Worm (Caenorhabditis elegans) whole organism, mixed stage, embryonic: ENCODE data around the gene nhr-235.

Experiments used
- bed-3 ChIP-seq: fragments of 200-800 bp; sonication (Bioruptor generic); optimal IDR thresholded peaks from 3 replicates; lab custom pipeline; 2018; ENCODE audit warnings: mild to moderate bottlenecking, missing genetic modification characterization, moderate library complexity, missing compliant biosample characterization
- blmp-1 ChIP-seq: fragments of 150-350 bp; optimal IDR thresholded peaks from 2 replicates; lab custom pipeline; 2014; ENCODE audit warnings: missing biosample characterization, missing genetic modification characterization
- ceh-39 ChIP-seq: fragments of 150-350 bp; optimal IDR thresholded peaks from 2 replicates; lab custom pipeline; 2014; ENCODE audit warnings: missing biosample characterization, missing genetic modification characterization
- ceh-43 ChIP-seq: fragments of 200-800 bp; sonication (Bioruptor generic); optimal IDR thresholded peaks from 2 replicates; lab custom pipeline; 2018; ENCODE audit warnings: mild to moderate bottlenecking, missing genetic modification characterization, moderate library complexity, missing compliant biosample characterization
- ceh-83 ChIP-seq: fragments of 200-800 bp; sonication (Bioruptor generic); optimal IDR thresholded peaks from 2 replicates; lab custom pipeline; 2018; ENCODE audit warnings: mild to moderate bottlenecking, missing genetic modification characterization, missing compliant biosample characterization
- ces-1 ChIP-seq: fragments of 150-350 bp; optimal IDR thresholded peaks from 2 replicates; lab custom pipeline; 2014; ENCODE audit warnings: missing biosample characterization, missing genetic modification reagents, missing genetic modification characterization
- cnd-1 ChIP-seq: fragments of 200-800 bp; sonication (Bioruptor generic); optimal IDR thresholded peaks from 2 replicates; lab custom pipeline; 2018; ENCODE audit warnings: mild to moderate bottlenecking, missing genetic modification characterization, missing compliant biosample characterization
- drap-1 ChIP-seq: fragments of 200-800 bp; sonication (Bioruptor generic); optimal IDR thresholded peaks from 3 replicates; lab custom pipeline; 2018; ENCODE audit warnings: mild to moderate bottlenecking, missing genetic modification characterization, missing compliant biosample characterization
- elt-1 ChIP-seq: sonication (generic microtip); optimal IDR thresholded peaks from 2 replicates; lab custom pipeline; 2017; ENCODE audit warnings: missing genetic modification characterization, mild to moderate bottlenecking, missing compliant biosample characterization, antibody characterized with exemption, moderate library complexity, borderline replicate concordance; ENCODE audit not compliant: insufficient read depth
- elt-3 ChIP-seq: fragments of 150-350 bp; optimal IDR thresholded peaks from 2 replicates; lab custom pipeline; 2014; ENCODE audit warnings: missing biosample characterization, missing genetic modification characterization
- flh-1 ChIP-seq: fragments of 200-800 bp; sonication (Bioruptor generic); optimal IDR thresholded peaks from 2 replicates; lab custom pipeline; 2018; ENCODE audit warnings: mild to moderate bottlenecking, missing genetic modification characterization, moderate library complexity, missing compliant biosample characterization
- ham-2 ChIP-seq: fragments of 200-800 bp; sonication (Bioruptor generic); optimal IDR thresholded peaks from 2 replicates; lab custom pipeline; 2018; ENCODE audit warnings: mild to moderate bottlenecking, missing genetic modification characterization, missing compliant biosample characterization
- hlh-1 ChIP-seq: fragments of 150-350 bp; optimal IDR thresholded peaks from 2 replicates; lab custom pipeline; 2014; ENCODE audit warnings: missing biosample characterization, missing genetic modification reagents, missing genetic modification characterization
- lin-13 ChIP-seq: fragments of 150-350 bp; optimal IDR thresholded peaks from 2 replicates; lab custom pipeline; 2014; ENCODE audit warnings: missing biosample characterization, missing genetic modification characterization
- lin-32 ChIP-seq: fragments of 200-800 bp; sonication (Bioruptor generic); optimal IDR thresholded peaks from 2 replicates; lab custom pipeline; 2018; ENCODE audit warnings: mild to moderate bottlenecking, missing genetic modification characterization, missing compliant biosample characterization
- lsy-2 ChIP-seq: fragments of 150-350 bp; optimal IDR thresholded peaks from 2 replicates; lab custom pipeline; 2014; ENCODE audit warnings: missing biosample characterization, missing genetic modification characterization
- mab-5 ChIP-seq: fragments of 150-350 bp; optimal IDR thresholded peaks from 2 replicates; lab custom pipeline; 2014; ENCODE audit warnings: missing biosample characterization, missing genetic modification characterization
- mep-1 ChIP-seq: fragments of 150-350 bp; optimal IDR thresholded peaks from 2 replicates; lab custom pipeline; 2017; ENCODE audit warnings: missing biosample characterization, missing genetic modification reagents, missing genetic modification characterization, inconsistent platforms
- nhr-12 ChIP-seq: fragments of 150-350 bp; optimal IDR thresholded peaks from 2 replicates; lab custom pipeline; 2014; ENCODE audit warnings: missing biosample characterization, missing genetic modification characterization
- nhr-2 ChIP-seq: fragments of 150-350 bp; optimal IDR thresholded peaks from 2 replicates; lab custom pipeline; 2014; ENCODE audit warnings: missing biosample characterization, missing genetic modification characterization
- nhr-237 ChIP-seq: fragments of 150-350 bp; optimal IDR thresholded peaks from 2 replicates; lab custom pipeline; 2014; ENCODE audit warnings: missing biosample characterization, missing genetic modification characterization
- nhr-76 ChIP-seq: sonication (generic microtip); optimal IDR thresholded peaks from 2 replicates; lab custom pipeline; 2017; ENCODE audit warnings: missing biosample characterization, missing genetic modification characterization
- pha-4 ChIP-seq: fragments of 150-350 bp; optimal IDR thresholded peaks from 2 replicates; lab custom pipeline; 2018; ENCODE audit warnings: missing biosample characterization, missing genetic modification reagents, missing genetic modification characterization
- sem-2 ChIP-seq: fragments of 200-800 bp; sonication (Bioruptor generic); optimal IDR thresholded peaks from 2 replicates; lab custom pipeline; 2018; ENCODE audit warnings: mild to moderate bottlenecking, missing genetic modification characterization, missing compliant biosample characterization
- snpc-4 ChIP-seq: fragments of 150-350 bp; optimal IDR thresholded peaks from 2 replicates; lab custom pipeline; 2014; ENCODE audit warnings: missing biosample characterization, missing genetic modification characterization
- sptf-1 ChIP-seq: sonication (generic microtip); optimal IDR thresholded peaks from 2 replicates; lab custom pipeline; 2017; ENCODE audit warnings: mild to moderate bottlenecking, missing genetic modification characterization, moderate library complexity, missing compliant biosample characterization
- unc-120 ChIP-seq: sonication (generic microtip); optimal IDR thresholded peaks from 2 replicates; lab custom pipeline; 2017; ENCODE audit warnings: missing genetic modification characterization, missing compliant biosample characterization; ENCODE audit not compliant: poor library complexity, severe bottlenecking
- unc-39 ChIP-seq: fragments of 150-350 bp; optimal IDR thresholded peaks from 2 replicates; lab custom pipeline; 2014; ENCODE audit warnings: missing biosample characterization, missing genetic modification characterization
- zip-8 ChIP-seq: fragments of 150-350 bp; optimal IDR thresholded peaks from 2 replicates; lab custom pipeline; 2014; ENCODE audit warnings: missing biosample characterization, missing genetic modification characterization
- ztf-11 ChIP-seq: fragments of 150-350 bp; optimal IDR thresholded peaks from 2 replicates; lab custom pipeline; 2014; ENCODE audit warnings: missing biosample characterization, missing genetic modification characterization

Gene nhr-235

DNA sequence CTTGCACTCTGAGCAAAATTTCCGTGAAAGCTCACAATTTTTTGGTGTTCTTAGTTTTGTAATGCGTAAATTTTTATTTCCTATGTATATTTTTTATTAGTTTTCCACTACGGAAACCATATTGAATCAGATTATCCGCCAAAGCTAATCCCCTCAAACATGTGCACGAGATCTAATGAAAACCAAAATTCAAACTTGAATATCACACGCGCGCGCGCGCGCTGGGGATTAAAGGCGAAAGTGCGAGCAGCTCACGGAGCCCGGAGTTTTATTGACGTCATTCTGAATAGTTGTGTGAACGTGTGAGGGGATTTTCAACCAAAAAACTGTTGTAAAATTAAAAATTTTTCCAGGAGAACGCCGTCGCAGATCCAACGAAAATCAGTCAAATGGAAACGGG is 28.4 kb downstream of the nhr-235 start:
- TF ChIP-seq ceh-83 (GFP tag; lab: Kevin White, UChicago): no peak
- no peak for TF ChIP-seq flh-1
- no peak for TF ChIP-seq nhr-76 (tag; lab: Kevin White, UChicago)
- no peak for TF ChIP-seq nhr-237 (tag; lab: Kevin White, UChicago)
- TF ChIP-seq elt-3: no peak
- TF ChIP-seq zip-8: no peak
- TF ChIP-seq blmp-1: no peak

ce11 chrII:12669342-12669741 is 28.9 kb downstream of the nhr-235 start:
- TF ChIP-seq sem-2 (GFP tag; lab: Kevin White, UChicago) (no peak), unc-39 (no peak), ceh-83 (GFP tag; lab: Kevin White, UChicago) (no peak), blmp-1 (no peak), elt-3 (no peak), zip-8 (no peak), lin-13 (tag; lab: Kevin White, UChicago) (no peak), ham-2 (GFP tag; lab: Kevin White, UChicago) (no peak), ceh-39 (tag; lab: Kevin White, UChicago) (no peak), nhr-76 (tag; lab: Kevin White, UChicago) (no peak), bed-3 (GFP tag; lab: Kevin White, UChicago) (no peak)

- TF ChIP-seq unc-120: no peak
- no peak for TF ChIP-seq lsy-2 (tag; lab: Kevin White, UChicago)
- no peak for TF ChIP-seq pha-4 (tag; lab: Kevin White, UChicago)
- TF ChIP-seq mep-1 (tag; lab: Kevin White, UChicago): no peak
- no peak for TF ChIP-seq flh-1
- TF ChIP-seq bed-3 (GFP tag; lab: Kevin White, UChicago): no peak
- no peak for TF ChIP-seq ceh-43
Observed at ce11 chrII:12669882-12670281, 29.4 kb downstream of the nhr-235 start.

- TF ChIP-seq sptf-1 (tag; lab: Kevin White, UChicago) (no peak), snpc-4 (tag; lab: Kevin White, UChicago) (no peak), nhr-2 (tag; lab: Kevin White, UChicago) (no peak), lin-13 (tag; lab: Kevin White, UChicago) (no peak), hlh-1 (tag; lab: Kevin White, UChicago) (no peak), ceh-83 (GFP tag; lab: Kevin White, UChicago) (no peak), ztf-11 (tag; lab: Kevin White, UChicago) (no peak)
- TF ChIP-seq, all 35 proteins: peak for 0
Observed at ce11 chrII:12670877-12671864, 30.7 kb downstream of the nhr-235 start.

- TF ChIP-seq blmp-1 (no peak), ztf-11 (tag; lab: Kevin White, UChicago) (no peak), lin-32 (no peak), cnd-1 (no peak), elt-3 (no peak), unc-120 (no peak), unc-39 (no peak), ces-1 (no peak), bed-3 (GFP tag; lab: Kevin White, UChicago) (no peak), ceh-43 (no peak), nhr-12 (no peak), elt-1 (tag; lab: Kevin White, UChicago) (no peak), drap-1 (GFP tag; lab: Kevin White, UChicago) (no peak), sem-2 (GFP tag; lab: Kevin White, UChicago) (no peak), mab-5 (tag; lab: Kevin White, UChicago) (no peak), lsy-2 (tag; lab: Kevin White, UChicago) (no peak), nhr-237 (tag; lab: Kevin White, UChicago) (no peak), nhr-76 (tag; lab: Kevin White, UChicago) (no peak), hlh-1 (tag; lab: Kevin White, UChicago) (no peak), ceh-83 (GFP tag; lab: Kevin White, UChicago) (no peak)
Observed at ce11 chrII:12671892-12672291, 31.4 kb downstream of the nhr-235 start.
